Worm (Caenorhabditis elegans) whole organism, L4 larva: ENCODE results near the gene rpl-15.
A peak's percentile ranks its signal among the peaks of the same experiment; 100 is the strongest.

Experiments
- F10B5.3 ChIP-seq: sonication (generic microtip); optimal IDR thresholded peaks from 2 replicates; lab custom pipeline; 2016; ENCODE audit warnings: mild to moderate bottlenecking, missing genetic modification characterization, missing compliant biosample characterization
- F44E2.7 ChIP-seq: fragments of 200-800 bp; sonication (Bioruptor generic); IDR thresholded peaks from 2 replicates; pipeline ENCODE4 v2.1.2; 2022; ENCODE audit warnings: missing genetic modification characterization, missing compliant biosample characterization
- F49E8.2 ChIP-seq: sonication (generic microtip); optimal IDR thresholded peaks from 2 replicates; lab custom pipeline; 2016; ENCODE audit warnings: missing compliant biosample characterization, mild to moderate bottlenecking, missing genetic modification characterization, borderline replicate concordance
- T26A8.4 ChIP-seq: fragments of 200-800 bp; sonication (Bioruptor generic); IDR thresholded peaks from 2 replicates; pipeline ENCODE4 v1.3.6; 2022; ENCODE audit warnings: missing genetic modification characterization, missing compliant biosample characterization
- Y105C5A.15 ChIP-seq: fragments of 200-800 bp; sonication (Bioruptor generic); IDR thresholded peaks from 2 replicates; pipeline ENCODE4 v1.3.6; 2022; ENCODE audit warnings: missing genetic modification characterization, missing compliant biosample characterization
- Y48G9A.11 ChIP-seq: fragments of 200-800 bp; sonication (Bioruptor generic); IDR thresholded peaks from 2 replicates; pipeline ENCODE4 v1.3.6; 2022; ENCODE audit warnings: missing genetic modification reagents, missing genetic modification characterization, missing compliant biosample characterization
- arid-1 ChIP-seq: fragments of 200-800 bp; sonication (Bioruptor generic); conservative IDR thresholded peaks from 2 replicates; pipeline ENCODE4 v1.3.6; 2022; ENCODE audit warnings: missing genetic modification reagents, missing genetic modification characterization, missing compliant biosample characterization
- ceh-28 ChIP-seq: fragments of 150-350 bp; optimal IDR thresholded peaks from 2 replicates; lab custom pipeline; 2014; ENCODE audit warnings: missing biosample characterization, missing genetic modification reagents, missing genetic modification characterization
- ceh-62 ChIP-seq: sonication (generic microtip); optimal IDR thresholded peaks from 2 replicates; lab custom pipeline; 2017; ENCODE audit warnings: missing biosample characterization, missing genetic modification characterization
- ctbp-1 ChIP-seq: fragments of 200-800 bp; sonication (Bioruptor generic); IDR thresholded peaks from 2 replicates; pipeline ENCODE4 v1.3.6; 2022; ENCODE audit warnings: missing genetic modification reagents, missing genetic modification characterization, missing compliant biosample characterization
- daf-12 ChIP-seq: fragments of 150-350 bp; optimal IDR thresholded peaks from 2 replicates; lab custom pipeline; 2014; ENCODE audit warnings: missing biosample characterization, missing genetic modification reagents, missing genetic modification characterization
- daf-19 ChIP-seq: fragments of 200-800 bp; sonication (Bioruptor generic); conservative IDR thresholded peaks from 2 replicates; pipeline ENCODE4 v1.3.6; 2022; ENCODE audit warnings: missing genetic modification characterization, missing compliant biosample characterization
- dmd-6 ChIP-seq: fragments of 200-800 bp; sonication (Bioruptor generic); IDR thresholded peaks from 2 replicates; pipeline ENCODE4 v1.3.6; 2022; ENCODE audit warnings: missing genetic modification reagents, missing genetic modification characterization, missing compliant biosample characterization
- dmd-9 ChIP-seq: fragments of 200-800 bp; sonication (Bioruptor generic); IDR thresholded peaks from 2 replicates; pipeline ENCODE4 v1.3.6; 2022; ENCODE audit warnings: missing genetic modification reagents, missing genetic modification characterization, missing compliant biosample characterization
- duxl-1 ChIP-seq: sonication (generic microtip); optimal IDR thresholded peaks from 2 replicates; lab custom pipeline; 2016; ENCODE audit warnings: mild to moderate bottlenecking, missing genetic modification characterization, moderate library complexity, missing compliant biosample characterization; ENCODE audit not compliant: poor library complexity
- egl-27 ChIP-seq: sonication (generic microtip); optimal IDR thresholded peaks from 3 replicates; lab custom pipeline; 2017; ENCODE audit warnings: missing biosample characterization, missing genetic modification reagents, missing genetic modification characterization
- gei-8 ChIP-seq: fragments of 200-800 bp; sonication (Bioruptor generic); optimal IDR thresholded peaks from 2 replicates; lab custom pipeline; 2018; ENCODE audit warnings: mild to moderate bottlenecking, missing genetic modification characterization, missing compliant biosample characterization
- jun-1 ChIP-seq: fragments of 150-350 bp; optimal IDR thresholded peaks from 2 replicates; lab custom pipeline; 2014; ENCODE audit warnings: missing biosample characterization, missing genetic modification reagents, missing genetic modification characterization
- lim-7 ChIP-seq: fragments of 200-800 bp; sonication (Bioruptor generic); IDR thresholded peaks from 2 replicates; pipeline ENCODE4 v1.3.6; 2022; ENCODE audit warnings: missing genetic modification characterization, missing compliant biosample characterization
- lin-13 ChIP-seq: fragments of 150-350 bp; optimal IDR thresholded peaks from 2 replicates; lab custom pipeline; 2014; ENCODE audit warnings: missing biosample characterization, missing genetic modification reagents, missing genetic modification characterization
- lin-38 ChIP-seq: fragments of 200-800 bp; sonication (Bioruptor generic); IDR thresholded peaks from 2 replicates; pipeline ENCODE4 v1.3.6; 2022; ENCODE audit warnings: missing genetic modification reagents, missing genetic modification characterization, missing compliant biosample characterization
- madf-9 ChIP-seq: fragments of 200-800 bp; sonication (Bioruptor generic); conservative IDR thresholded peaks from 2 replicates; pipeline ENCODE4 v1.3.6; 2022; ENCODE audit warnings: missing genetic modification reagents, missing genetic modification characterization, missing compliant biosample characterization
- mdl-1 ChIP-seq, 2 experiments: fragments of 150-350 bp in 1 of 2; sonication (generic microtip) in 1 of 2; optimal IDR thresholded peaks; 2 replicates each; lab custom pipeline; 2014 to 2017; ENCODE audit warnings: missing biosample characterization in 2 of 2, missing genetic modification characterization in 2 of 2
- mep-1 ChIP-seq: fragments of 150-350 bp; sonication (generic microtip); optimal IDR thresholded peaks from 3 replicates; lab custom pipeline; 2014; ENCODE audit warnings: missing biosample characterization, missing genetic modification characterization
- mes-2 ChIP-seq: sonication (generic microtip); optimal IDR thresholded peaks from 2 replicates; lab custom pipeline; 2016; ENCODE audit warnings: missing genotype, mild to moderate bottlenecking, missing genetic modification characterization, missing compliant biosample characterization; ENCODE audit not compliant: poor library complexity, severe bottlenecking
- nhr-102 ChIP-seq: sonication (generic microtip); optimal IDR thresholded peaks from 2 replicates; lab custom pipeline; 2016; ENCODE audit warnings: mild to moderate bottlenecking, missing genetic modification characterization, moderate library complexity, missing compliant biosample characterization
- nhr-11 ChIP-seq: fragments of 150-350 bp; optimal IDR thresholded peaks from 2 replicates; lab custom pipeline; 2014; ENCODE audit warnings: missing biosample characterization, missing genetic modification characterization
- nhr-25 ChIP-seq: sonication (generic microtip); optimal IDR thresholded peaks from 2 replicates; lab custom pipeline; 2017; ENCODE audit warnings: missing genetic modification characterization, mild to moderate bottlenecking, missing compliant biosample characterization, antibody characterized with exemption, moderate library complexity, borderline replicate concordance; ENCODE audit not compliant: insufficient read depth
- nhr-42 ChIP-seq: fragments of 200-800 bp; sonication (Bioruptor generic); IDR thresholded peaks from 2 replicates; pipeline ENCODE4 v1.3.6; 2022; ENCODE audit warnings: missing genetic modification characterization, missing compliant biosample characterization
- pqm-1 ChIP-seq: sonication (generic microtip); optimal IDR thresholded peaks from 2 replicates; lab custom pipeline; 2017; ENCODE audit warnings: missing biosample characterization, missing genetic modification characterization
- skn-1 ChIP-seq: fragments of 150-350 bp; optimal IDR thresholded peaks from 2 replicates; lab custom pipeline; 2014; ENCODE audit warnings: missing biosample characterization, missing genetic modification characterization
- snpc-4 ChIP-seq: fragments of 150-350 bp; optimal IDR thresholded peaks from 2 replicates; lab custom pipeline; 2014; ENCODE audit warnings: missing biosample characterization, missing genetic modification characterization
- tra-1 ChIP-seq: fragments of 200-800 bp; sonication (Bioruptor generic); IDR thresholded peaks from 2 replicates; pipeline ENCODE4 v1.3.6; 2022; ENCODE audit warnings: missing genetic modification reagents, missing genetic modification characterization, missing compliant biosample characterization
- unc-130 ChIP-seq: sonication (generic microtip); optimal IDR thresholded peaks from 2 replicates; lab custom pipeline; 2016; ENCODE audit warnings: missing genetic modification reagents, missing genetic modification characterization, missing compliant biosample characterization
- vab-7 ChIP-seq: fragments of 200-800 bp; sonication (Bioruptor generic); IDR thresholded peaks from 2 replicates; pipeline ENCODE4 v1.3.6; 2022; ENCODE audit warnings: missing genetic modification reagents, missing genetic modification characterization, missing compliant biosample characterization
- ztf-11 ChIP-seq: fragments of 150-350 bp; optimal IDR thresholded peaks from 2 replicates; lab custom pipeline; 2014; ENCODE audit warnings: missing biosample characterization, missing genetic modification characterization

The rpl-15 gene

ce11 chrIV:653138-653848 is 1.1 kb downstream of the rpl-15 start, which contains the start of gene K11H12.1 (continued):
- TF ChIP-seq skn-1 (no peak), unc-130 (GFP tag; lab: Kevin White, UChicago) (no peak), arid-1 (no peak), mes-2 (tag; lab: Kevin White, UChicago) (no peak), lin-38 (GFP tag; lab: Robert Waterston, UW) (peak; percentile 68), dmd-9 (GFP tag; lab: Robert Waterston, UW) (no peak), ceh-62 (tag; lab: Kevin White, UChicago) (no peak), mep-1 (tag; lab: Kevin White, UChicago) (no peak), F44E2.7 (GFP tag; lab: Robert Waterston, UW) (no peak), daf-19 (peak; percentile 76; the same call in 1 of the 2 replicates), vab-7 (GFP tag; lab: Robert Waterston, UW) (0 out of 2 replicates have a peak, but pooled peaks have one; percentile 27), gei-8 (GFP tag; lab: Kevin White, UChicago) (no peak), daf-12 (no peak), tra-1 (0 out of 2 replicates have a peak, but pooled peaks have one; percentile 17), dmd-6 (GFP tag; lab: Robert Waterston, UW) (no peak), T26A8.4 (GFP tag; lab: Robert Waterston, UW) (0 out of 2 replicates have a peak, but pooled peaks have one; percentile 39), nhr-11 (tag; lab: Kevin White, UChicago) (no peak), F49E8.2 (peak; percentile 53), Y105C5A.15 (GFP tag; lab: Robert Waterston, UW) (0 out of 2 replicates have a peak, but pooled peaks have one; percentile 12), ctbp-1 (GFP tag; lab: Robert Waterston, UW) (no peak; the same call in 1 of the 2 replicates), jun-1 (tag; lab: Kevin White, UChicago) (no peak)
- TF ChIP-seq, all 104 proteins: peak for 18

DNA sequence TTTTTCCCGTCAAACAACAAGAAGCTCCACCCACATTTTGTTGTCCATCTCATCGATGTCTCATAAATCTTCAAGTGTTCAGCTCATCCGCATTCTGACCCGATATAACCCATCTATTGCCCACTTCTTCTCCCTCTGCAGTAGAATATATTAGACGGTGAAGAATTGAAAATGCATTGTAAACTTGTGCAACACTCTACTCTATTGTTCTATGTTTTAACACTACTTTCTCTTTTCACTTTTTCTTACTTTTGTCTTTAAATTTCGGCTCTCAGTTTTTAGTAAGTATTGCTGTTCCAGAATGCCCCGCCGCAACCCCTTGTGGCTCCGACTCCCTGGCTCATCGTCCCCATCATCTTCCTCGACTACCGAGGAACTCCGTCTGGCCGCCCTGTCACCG is 5.0 kb downstream of the rpl-15 start, which contains the start of gene K11H12.9:
Gene K11H12.9 (plus strand): TSS at position 301 of the 400 bp plus-strand sequence.
- no peak for TF ChIP-seq duxl-1 (tag; lab: Kevin White, UChicago)
- TF ChIP-seq ceh-28 (tag; lab: Kevin White, UChicago), result no peak
- TF ChIP-seq F10B5.3 (tag; lab: Kevin White, UChicago), result no peak
- no peak for TF ChIP-seq ztf-11 (tag; lab: Kevin White, UChicago)
- TF ChIP-seq nhr-42, result no peak
- no peak for TF ChIP-seq F49E8.2
- TF ChIP-seq Y48G9A.11 (GFP tag; lab: Robert Waterston, UW), result no peak
- no peak for TF ChIP-seq jun-1 (tag; lab: Kevin White, UChicago)
- no peak for TF ChIP-seq T26A8.4 (GFP tag; lab: Robert Waterston, UW)

DNA sequence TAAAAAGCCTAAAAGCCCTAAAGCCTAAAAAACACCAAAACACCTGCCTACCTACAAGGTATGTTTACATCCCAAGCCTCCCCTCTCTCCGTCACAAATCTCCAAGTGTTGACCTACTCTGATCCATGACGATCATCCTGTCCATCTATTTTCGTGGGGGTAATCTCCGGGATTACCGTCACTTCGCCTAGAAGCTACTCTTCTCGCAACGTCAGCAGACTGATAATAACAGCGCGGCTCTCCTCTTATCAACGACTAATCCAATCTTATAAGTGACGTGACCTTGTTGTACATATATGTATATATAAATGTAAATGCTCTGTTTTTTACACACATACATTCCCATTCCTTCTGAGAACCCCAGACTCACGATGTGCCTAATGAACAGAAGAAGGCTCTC is 6.0 kb downstream of the rpl-15 start:
- TF ChIP-seq nhr-25 (tag; lab: Kevin White, UChicago), result no peak
- TF ChIP-seq lim-7 (GFP tag; lab: Robert Waterston, UW), result no peak
- TF ChIP-seq madf-9 (GFP tag; lab: Robert Waterston, UW), result no peak
- TF ChIP-seq mdl-1 (tag; optimal IDR thresholded peaks at IDR 0.05; lab: Kevin White, UChicago), result no peak
- TF ChIP-seq nhr-102, result no peak
- no peak for TF ChIP-seq lin-13 (GFP tag; lab: Kevin White, UChicago)
- TF ChIP-seq snpc-4 (tag; lab: Kevin White, UChicago), result no peak
- TF ChIP-seq Y48G9A.11 (GFP tag; lab: Robert Waterston, UW), result no peak
- no peak for TF ChIP-seq ceh-62 (tag; lab: Kevin White, UChicago)
- no peak for TF ChIP-seq egl-27 (tag; lab: Kevin White, UChicago)
- no peak for TF ChIP-seq pqm-1 (tag; lab: Kevin White, UChicago)
- TF ChIP-seq, all 104 proteins: peak for 0
